Worm (Caenorhabditis elegans): Measurements from ENCODE around the gene nsy-7.

DNA sequence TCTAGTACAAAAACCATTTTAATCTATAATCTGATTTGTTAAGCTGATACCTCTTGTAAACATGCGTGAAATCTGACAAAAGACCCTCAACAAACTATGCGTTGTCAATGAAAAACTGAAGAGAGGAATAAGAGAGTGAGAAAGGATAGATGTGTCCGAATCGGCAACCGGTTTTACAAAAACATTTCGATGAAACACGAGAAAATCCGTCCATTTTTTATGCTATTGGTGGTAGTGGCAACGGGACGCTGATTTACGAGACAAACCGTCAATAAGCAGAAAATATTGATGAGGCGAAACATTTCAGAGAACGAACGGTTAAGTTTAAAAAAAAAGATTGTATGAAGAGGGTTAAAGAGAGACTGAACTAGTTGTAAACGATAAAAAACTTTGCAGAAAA lies 44.4 kb downstream of the nsy-7 start:
- no peak for TF ChIP-seq ama-1 (optimal IDR thresholded peaks at IDR 0.05)
- TF ChIP-seq alr-1 (tag; optimal IDR thresholded peaks at IDR 0.05): no peak
- TF ChIP-seq lin-39 (tag; optimal IDR thresholded peaks at IDR 0.05): no peak
- no peak for TF ChIP-seq elt-3 (tag; optimal IDR thresholded peaks at IDR 0.05)
- no peak for TF ChIP-seq nhr-77 (tag; optimal IDR thresholded peaks at IDR 0.05)
- no peak for TF ChIP-seq lsy-2 (tag; optimal IDR thresholded peaks at IDR 0.05)
- peak; percentile 81 for TF ChIP-seq nhr-25 (tag; optimal IDR thresholded peaks at IDR 0.05)
- no peak for TF ChIP-seq snpc-4 (tag; optimal IDR thresholded peaks at IDR 0.05)
- TF ChIP-seq unc-62 (GFP tag; optimal IDR thresholded peaks at IDR 0.05): no peak
- no peak for TF ChIP-seq mdl-1 (tag; optimal IDR thresholded peaks at IDR 0.05)
